Fruit fly (Drosophila melanogaster) S2 (cell line): ENCODE measurements around the gene CG2260.

Source experiments
- CG8478 ChIP-seq: fragments of >200 bp; optimal IDR thresholded peaks from 2 replicates; lab custom pipeline; 2018
- CTCF ChIP-seq, 2 experiments: fragments of >200 bp; optimal IDR thresholded peaks; 2 replicates each; lab custom pipeline; 2018

The CG2260 gene

DNA sequence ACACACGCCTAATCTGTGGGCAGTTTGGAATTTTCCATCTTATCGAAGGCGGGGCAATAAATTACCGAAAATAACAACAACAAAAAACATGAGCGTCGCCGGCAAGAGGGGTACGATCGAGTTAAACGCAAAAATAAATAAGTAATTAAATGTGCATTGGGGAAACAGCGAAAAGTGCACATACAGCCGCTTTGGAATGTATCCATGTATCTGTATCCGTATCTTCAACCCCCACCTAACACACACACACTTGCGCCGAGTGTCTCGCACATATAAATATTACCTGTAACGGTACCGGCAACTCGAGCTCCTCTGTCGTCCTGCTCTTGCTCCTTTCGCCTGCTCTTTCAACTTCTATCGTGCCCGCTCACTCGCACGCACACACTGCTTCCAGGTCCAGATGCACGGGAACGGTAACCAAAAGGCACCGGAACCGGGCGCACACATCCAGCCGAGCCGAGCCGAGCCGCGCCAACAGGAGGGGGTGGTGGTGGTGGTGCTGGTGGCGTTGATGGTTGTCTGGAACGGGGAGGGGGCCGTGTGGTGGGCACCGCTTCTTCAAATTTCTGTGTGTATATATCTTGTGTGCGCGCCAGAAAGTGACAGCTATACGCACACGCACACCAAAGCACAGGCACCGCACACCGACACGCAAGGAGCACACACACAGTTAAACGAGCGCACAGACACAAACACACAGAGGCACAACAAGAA lies 20.6 kb upstream of the CG2260 start:
- TF ChIP-seq CTCF (optimal IDR thresholded peaks at IDR 0.05; lab: Kevin White, UChicago): no peak
- no peak for TF ChIP-seq CG8478 (lab: Kevin White, UChicago)

- TF ChIP-seq CG8478 (lab: Kevin White, UChicago) (no peak), CTCF (optimal IDR thresholded peaks at IDR 0.05; lab: Kevin White, UChicago) (no peak)
These were observed 19.8 kb upstream of the CG2260 start for dm6 chrX:8140707-8141106.

dm6 chrX:8137285-8137684 lies 16.3 kb upstream of the CG2260 start:
- no peak for TF ChIP-seq CTCF (optimal IDR thresholded peaks at IDR 0.05; lab: Kevin White, UChicago)
- no peak for TF ChIP-seq CG8478 (lab: Kevin White, UChicago)

dm6 chrX:8135420-8135874 lies 14.5 kb upstream of the CG2260 start, which contains the start of the genes cyr and CG2120:
cyr (minus strand) TSS chrX:8135713.
CG2120 (plus strand) TSS chrX:8135824.
- no peak for TF ChIP-seq CG8478 (lab: Kevin White, UChicago)
- no peak for TF ChIP-seq CTCF (optimal IDR thresholded peaks at IDR 0.05; lab: Kevin White, UChicago)

DNA sequence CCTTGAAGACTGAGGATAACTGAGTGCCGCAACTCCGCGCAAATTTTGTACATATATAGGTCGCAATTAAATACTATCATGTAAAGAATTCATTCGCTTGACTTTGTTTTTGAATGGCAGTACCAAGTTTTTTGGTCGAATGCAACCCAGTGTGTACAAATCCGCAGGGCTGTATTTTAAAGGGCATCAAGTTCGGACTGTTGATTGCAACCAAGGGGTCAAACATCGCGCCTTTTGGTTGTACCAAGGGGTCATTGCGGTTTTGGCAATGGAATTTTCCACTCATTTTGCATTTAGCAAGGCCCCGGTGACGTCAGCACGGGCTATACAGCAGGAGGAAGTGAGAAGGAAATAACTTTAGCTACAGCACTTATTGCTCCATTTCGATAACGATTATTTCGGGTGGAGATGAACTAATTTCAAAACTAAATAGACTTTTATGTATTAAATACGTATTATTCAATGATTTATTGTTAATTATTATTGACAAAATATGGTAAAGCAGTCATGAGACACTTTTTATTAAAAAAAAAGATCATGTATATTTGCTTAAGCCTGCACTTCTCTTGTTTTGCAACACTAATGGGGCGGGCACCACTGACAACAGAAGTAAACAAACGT lies 10.9 kb upstream of the CG2260 start, which contains the start of gene CG10958:
Gene CG10958, plus strand, starts transcription at position 593 of the 621 bp plus-strand sequence.
- TF ChIP-seq CG8478 (lab: Kevin White, UChicago): no peak
- no peak for TF ChIP-seq CTCF (optimal IDR thresholded peaks at IDR 0.05; lab: Kevin White, UChicago)

- TF ChIP-seq CG8478 (lab: Kevin White, UChicago): no peak
- TF ChIP-seq CTCF (optimal IDR thresholded peaks at IDR 0.05; lab: Kevin White, UChicago): no peak
These were observed 8.5 kb upstream of the CG2260 start, which contains the start of gene CG2116 for dm6 chrX:8129204-8129997. CG2116 (plus strand) TSS chrX:8129812.

dm6 chrX:8128133-8128532 lies 7.2 kb upstream of the CG2260 start:
- TF ChIP-seq CG8478 (lab: Kevin White, UChicago) (no peak), CTCF (optimal IDR thresholded peaks at IDR 0.05; lab: Kevin White, UChicago) (no peak)

dm6 chrX:8126149-8126548 lies 5.2 kb upstream of the CG2260 start:
- TF ChIP-seq CG8478 (lab: Kevin White, UChicago) (no peak), CTCF (optimal IDR thresholded peaks at IDR 0.05; lab: Kevin White, UChicago) (no peak)

DNA sequence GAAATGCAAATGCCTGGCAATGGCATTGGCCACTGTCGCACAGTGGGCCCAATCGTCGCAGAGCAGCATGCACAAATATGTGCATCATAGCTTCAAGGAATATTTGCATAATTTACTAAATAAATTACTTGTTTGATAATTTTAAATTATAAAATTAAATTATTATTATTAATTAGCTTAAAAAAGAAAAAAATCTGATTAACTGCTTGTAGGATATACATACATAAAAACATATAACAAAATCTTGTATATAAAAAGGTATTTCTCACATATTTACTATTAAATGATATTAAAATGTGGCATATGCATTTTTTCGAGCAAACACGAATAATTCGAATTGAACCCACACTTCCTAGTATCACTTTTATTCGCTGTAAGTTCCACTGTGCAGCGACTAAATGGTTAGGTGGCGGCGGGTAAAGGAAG lies 4.3 kb upstream of the CG2260 start:
- TF ChIP-seq CTCF (optimal IDR thresholded peaks at IDR 0.05; lab: Kevin White, UChicago) (no peak), CG8478 (lab: Kevin White, UChicago) (no peak)

dm6 chrX:8122834-8123233 lies 1.9 kb upstream of the CG2260 start:
- no peak for TF ChIP-seq CTCF (optimal IDR thresholded peaks at IDR 0.05; lab: Kevin White, UChicago)
- TF ChIP-seq CG8478 (lab: Kevin White, UChicago): no peak

dm6 chrX:8116813-8117212 lies 4.1 kb downstream of the CG2260 start, which contains the start of gene CG1575:
CG1575 (plus strand) TSS chrX:8117012.
- TF ChIP-seq CTCF (optimal IDR thresholded peaks at IDR 0.05; lab: Kevin White, UChicago): no peak
- no peak for TF ChIP-seq CG8478 (lab: Kevin White, UChicago)

DNA sequence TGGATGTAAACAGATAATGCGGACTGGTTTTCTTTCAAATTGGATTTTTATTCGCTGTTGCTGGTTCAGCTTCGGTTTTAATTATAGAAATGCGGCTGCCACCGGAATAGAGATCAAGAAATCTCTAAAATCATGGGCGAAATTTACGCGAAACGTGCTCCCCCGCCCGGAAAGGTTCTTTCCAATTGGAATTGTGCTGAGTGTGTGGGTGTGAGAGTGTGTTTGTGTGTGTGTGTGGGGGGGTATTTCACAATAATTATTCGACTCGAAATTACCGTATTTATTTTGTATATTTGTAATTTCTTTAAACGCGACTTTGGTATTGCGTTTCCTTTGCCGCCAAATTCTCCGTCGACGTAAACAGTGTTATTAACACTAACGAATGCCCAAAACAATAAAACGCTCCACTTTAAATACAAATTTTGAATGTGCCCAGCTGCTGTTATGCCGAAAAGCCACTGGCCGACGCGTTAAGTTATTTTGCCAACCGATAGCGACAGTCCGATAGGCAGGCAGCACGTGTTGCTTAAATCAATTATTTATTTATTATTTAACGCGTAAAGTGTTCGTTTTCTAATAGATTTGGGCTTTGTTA lies 5.1 kb downstream of the CG2260 start, which contains the start of gene Gclc:
Gene Gclc, minus strand, starts transcription at position 431 of the 595 bp plus-strand sequence.
- TF ChIP-seq CTCF (optimal IDR thresholded peaks at IDR 0.05; lab: Kevin White, UChicago) (no peak), CG8478 (lab: Kevin White, UChicago) (no peak)

DNA sequence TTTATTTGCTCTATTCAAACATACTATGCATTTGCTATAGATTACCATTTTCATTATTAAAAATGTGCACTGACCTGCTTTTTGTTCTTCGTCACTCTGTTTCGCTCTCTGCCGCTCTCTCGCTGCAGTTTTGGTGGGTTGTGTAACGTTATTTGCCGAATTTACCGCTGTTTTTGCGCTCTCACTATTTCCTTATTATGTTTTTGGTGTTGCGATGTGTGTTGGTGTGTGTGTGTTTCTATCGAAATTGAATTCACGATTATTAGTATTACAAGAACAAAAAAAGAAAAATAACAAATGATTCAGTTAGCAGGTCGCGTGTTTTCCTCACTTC lies 5.6 kb downstream of the CG2260 start:
- no peak for TF ChIP-seq CG8478 (lab: Kevin White, UChicago)
- TF ChIP-seq CTCF (optimal IDR thresholded peaks at IDR 0.05; lab: Kevin White, UChicago): no peak
